In the genomic region with DNA sequence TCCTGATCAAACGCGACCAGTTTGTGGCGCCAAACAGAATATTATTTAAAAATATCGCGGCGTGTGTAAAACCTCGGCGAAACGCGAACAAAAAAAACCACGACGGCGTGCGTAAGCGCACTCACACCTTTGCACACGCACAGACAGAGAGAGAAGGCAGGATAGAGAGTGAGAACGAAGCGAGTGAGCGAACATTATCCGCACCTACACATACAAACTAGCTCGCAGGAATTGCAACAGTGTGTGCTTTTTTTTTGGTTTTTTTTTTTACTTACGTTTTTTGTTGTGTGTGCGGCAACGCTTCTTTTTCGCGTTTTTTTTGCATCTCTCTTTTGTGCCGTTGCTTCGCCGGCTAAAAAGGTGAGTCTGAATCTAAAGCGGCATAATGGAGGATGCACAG, we compare ENCODE assay signal across 6 fruit fly cellular contexts.
TF ChIP-seq lines count a peak whose summit lies in the region.

No protein-coding gene starts in this region.

- TF ChIP-seq CTCF in whole organism, embryonic (GFP tag; optimal IDR thresholded peaks at IDR 0.05; lab: Kevin White, UChicago), result no peak

TF ChIP-seq in whole organism, 6 proteins besides CTCF, POLR2A, EP300 and RAD21:
- peak; percentile 20 for TF ChIP-seq CG8478 (optimal IDR thresholded peaks at IDR 0.05; lab: Kevin White, UChicago)
- no peak for TF ChIP-seq psq (optimal IDR thresholded peaks at IDR 0.05; lab: Kevin White, UChicago)

TF ChIP-seq in whole organism, adult, 20 proteins besides CTCF, POLR2A, EP300 and RAD21:
- TF ChIP-seq tj (GFP tag; optimal IDR thresholded peaks at IDR 0.05; lab: Kevin White, UChicago) (peak; percentile 29), CG12768 (GFP tag; optimal IDR thresholded peaks at IDR 0.05; lab: Kevin White, UChicago) (peak; percentile 45), Hr96 (GFP tag; optimal IDR thresholded peaks at IDR 0.05; lab: Kevin White, UChicago) (no peak), toe (GFP tag; optimal IDR thresholded peaks at IDR 0.05; lab: Kevin White, UChicago) (no peak), cic (GFP tag; optimal IDR thresholded peaks at IDR 0.05; lab: Kevin White, UChicago) (peak; percentile 77)

TF ChIP-seq in whole organism, embryonic, 481 proteins besides CTCF, POLR2A, EP300 and RAD21 (continues in another document):
- peak in 1 of 2 experiments; percentile 61 for TF ChIP-seq Pdp1 (GFP tag; optimal IDR thresholded peaks at IDR 0.05; lab: Kevin White, UChicago)
- TF ChIP-seq chinmo (GFP tag; IDR thresholded peaks at IDR 0.05; lab: Robert Waterston, UW; ENCODE audit: partially characterized antibody), result peak; percentile 68; the same call in 1 of the 4 replicates
- TF ChIP-seq sqz (GFP tag; optimal IDR thresholded peaks at IDR 0.05; lab: Kevin White, UChicago), result peak; percentile 90
- peak; percentile 42 to 58 for TF ChIP-seq Trl (optimal IDR thresholded peaks at IDR 0.05; lab: Kevin White, UChicago)
- no peak for TF ChIP-seq Trl (GFP tag; optimal IDR thresholded peaks at IDR 0.05; lab: Kevin White, UChicago)
- TF ChIP-seq Drgx (GFP tag; IDR thresholded peaks at IDR 0.05; lab: Robert Waterston, UW), result peak; percentile 86
- TF ChIP-seq ash1 (GFP tag; optimal IDR thresholded peaks at IDR 0.05; lab: Kevin White, UChicago), result no peak
- peak; percentile 74 for TF ChIP-seq cg (GFP tag; optimal IDR thresholded peaks at IDR 0.05; lab: Kevin White, UChicago)
- no peak for TF ChIP-seq Doc3 (GFP tag; IDR thresholded peaks at IDR 0.05; lab: Robert Waterston, UW; ENCODE audit: partially characterized antibody)
- peak; percentile 67 for TF ChIP-seq corto (GFP tag; optimal IDR thresholded peaks at IDR 0.05; lab: Kevin White, UChicago)
- no peak for TF ChIP-seq gcm2 (GFP tag; optimal IDR thresholded peaks at IDR 0.05; lab: Kevin White, UChicago)
- TF ChIP-seq lbe (GFP tag; optimal IDR thresholded peaks at IDR 0.05; lab: Kevin White, UChicago), result peak; percentile 60
- no peak for TF ChIP-seq nau (GFP tag; optimal IDR thresholded peaks at IDR 0.05; lab: Kevin White, UChicago)
- TF ChIP-seq rib (GFP tag; IDR thresholded peaks at IDR 0.05; lab: Robert Waterston, UW), result peak; percentile 37; the same call in 1 of the 2 replicates
- peak; percentile 55 for TF ChIP-seq CG1832 (GFP tag; optimal IDR thresholded peaks at IDR 0.05; lab: Kevin White, UChicago)
- no peak for TF ChIP-seq Jarid2 (GFP tag; optimal IDR thresholded peaks at IDR 0.05; lab: Kevin White, UChicago)
- TF ChIP-seq nom (GFP tag; optimal IDR thresholded peaks at IDR 0.05; lab: Kevin White, UChicago), result peak; percentile 100
- peak in 1 of 2 experiments; percentile 98 for TF ChIP-seq bsh (GFP tag; optimal IDR thresholded peaks at IDR 0.05; lab: Kevin White, UChicago)
- TF ChIP-seq Fer1 (GFP tag; optimal IDR thresholded peaks at IDR 0.05; lab: Kevin White, UChicago), result no peak

TF ChIP-seq in whole organism, prepupa, 60 proteins besides CTCF, POLR2A, EP300 and RAD21 (continues in another document):
- TF ChIP-seq CG8319 (GFP tag; optimal IDR thresholded peaks at IDR 0.05; lab: Kevin White, UChicago) (peak; percentile 82), CG6276 (GFP tag; optimal IDR thresholded peaks at IDR 0.05; lab: Kevin White, UChicago) (peak; percentile 90), CG16779 (tag; optimal IDR thresholded peaks at IDR 0.05; lab: Kevin White, UChicago) (peak; percentile 98), Lpt (GFP tag; optimal IDR thresholded peaks at IDR 0.05; lab: Kevin White, UChicago) (peak; percentile 79), CG6854 (GFP tag; optimal IDR thresholded peaks at IDR 0.05; lab: Kevin White, UChicago) (peak; percentile 93), dac (GFP tag; optimal IDR thresholded peaks at IDR 0.05; lab: Kevin White, UChicago) (peak; percentile 71), CG6163 (GFP tag; IDR thresholded peaks at IDR 0.05; lab: Robert Waterston, UW) (peak; percentile 99), OdsH (GFP tag; optimal IDR thresholded peaks at IDR 0.05; lab: Kevin White, UChicago) (peak; percentile 74), esn (GFP tag; optimal IDR thresholded peaks at IDR 0.05; lab: Kevin White, UChicago) (peak; percentile 69), Eip75B (GFP tag; optimal IDR thresholded peaks at IDR 0.05; lab: Kevin White, UChicago) (peak; percentile 83), cyc (GFP tag; optimal IDR thresholded peaks at IDR 0.05; lab: Kevin White, UChicago) (peak; percentile 33), acj6 (GFP tag; optimal IDR thresholded peaks at IDR 0.05; lab: Kevin White, UChicago) (peak; percentile 64), CG11294 (GFP tag; IDR thresholded peaks at IDR 0.05; lab: Robert Waterston, UW) (peak; percentile 34; the same call in 1 of the 2 replicates), net (GFP tag; optimal IDR thresholded peaks at IDR 0.05; lab: Kevin White, UChicago) (peak; percentile 94), CG31627 (GFP tag; optimal IDR thresholded peaks at IDR 0.05; lab: Kevin White, UChicago) (no peak), CG3032 (tag; optimal IDR thresholded peaks at IDR 0.05; lab: Kevin White, UChicago) (peak; percentile 86), Hr38 (GFP tag; optimal IDR thresholded peaks at IDR 0.05; lab: Kevin White, UChicago) (no peak), Blimp-1 (GFP tag; optimal IDR thresholded peaks at IDR 0.05; lab: Kevin White, UChicago) (peak; percentile 65), Gug (GFP tag; IDR thresholded peaks at IDR 0.05; lab: Robert Waterston, UW) (peak; percentile 76), CG8119 (GFP tag; IDR thresholded peaks at IDR 0.05; lab: Robert Waterston, UW) (peak; percentile 92)

TF ChIP-seq in whole organism, pupa, 21 proteins besides CTCF, POLR2A, EP300 and RAD21:
- TF ChIP-seq CG8301 (tag; optimal IDR thresholded peaks at IDR 0.05; lab: Kevin White, UChicago) (peak; percentile 76), CG17806 (tag; optimal IDR thresholded peaks at IDR 0.05; lab: Kevin White, UChicago) (peak; percentile 88), fd96Ca (GFP tag; IDR thresholded peaks at IDR 0.05; lab: Robert Waterston, UW) (peak; percentile 93), D1 (tag; optimal IDR thresholded peaks at IDR 0.05; lab: Kevin White, UChicago) (no peak), rn (GFP tag; IDR thresholded peaks at IDR 0.05; lab: Robert Waterston, UW) (peak; percentile 78), gl (tag; optimal IDR thresholded peaks at IDR 0.05; lab: Kevin White, UChicago) (peak; percentile 99), EcR (GFP tag; optimal IDR thresholded peaks at IDR 0.05; lab: Kevin White, UChicago) (peak; percentile 69), Pif1B (GFP tag; optimal IDR thresholded peaks at IDR 0.05; lab: Kevin White, UChicago) (peak; percentile 96), Snoo (tag; optimal IDR thresholded peaks at IDR 0.05; lab: Kevin White, UChicago) (peak; percentile 92), Ets98B (GFP tag; IDR thresholded peaks at IDR 0.05; lab: Robert Waterston, UW) (peak; percentile 91), CG8159 (tag; optimal IDR thresholded peaks at IDR 0.05; lab: Kevin White, UChicago) (peak; percentile 92), CG32121 (GFP tag; IDR thresholded peaks at IDR 0.05; lab: Robert Waterston, UW) (peak; percentile 89), CG4496 (GFP tag; IDR thresholded peaks at IDR 0.05; lab: Robert Waterston, UW) (peak; percentile 97), CG9948 (tag; optimal IDR thresholded peaks at IDR 0.05; lab: Kevin White, UChicago) (peak; percentile 85), CG10348 (GFP tag; IDR thresholded peaks at IDR 0.05; lab: Robert Waterston, UW) (no peak), CG12605 (GFP tag; IDR thresholded peaks at IDR 0.05; lab: Robert Waterston, UW) (peak; percentile 99), Pif1A (GFP tag; optimal IDR thresholded peaks at IDR 0.05; lab: Kevin White, UChicago) (peak; percentile 97), CG34367 (tag; optimal IDR thresholded peaks at IDR 0.05; lab: Kevin White, UChicago) (peak; percentile 96), CG15710 (tag; optimal IDR thresholded peaks at IDR 0.05; lab: Kevin White, UChicago) (peak; percentile 94), CG14655 (GFP tag; optimal IDR thresholded peaks at IDR 0.05; lab: Kevin White, UChicago) (peak; percentile 86), CG13204 (GFP tag; optimal IDR thresholded peaks at IDR 0.05; lab: Kevin White, UChicago) (peak; percentile 98)

TF ChIP-seq in whole organism, wandering third instar larva, 38 proteins besides CTCF, POLR2A, EP300 and RAD21 (continues in another document):
- TF ChIP-seq CrebA (GFP tag; optimal IDR thresholded peaks at IDR 0.05; lab: Kevin White, UChicago; ENCODE audit: borderline replicate concordance) (no peak), Abd-B (GFP tag; optimal IDR thresholded peaks at IDR 0.05; lab: Kevin White, UChicago) (no peak), GATAd (GFP tag; optimal IDR thresholded peaks at IDR 0.05; lab: Kevin White, UChicago) (no peak), brk (GFP tag; optimal IDR thresholded peaks at IDR 0.05; lab: Kevin White, UChicago) (no peak), dl (GFP tag; optimal IDR thresholded peaks at IDR 0.05; lab: Kevin White, UChicago; ENCODE audit: insufficient read depth in 1 of 2, partially characterized antibody in 2 of 2) (peak in 1 of 2 experiments; percentile 58), Rel (GFP tag; optimal IDR thresholded peaks at IDR 0.05; lab: Kevin White, UChicago) (peak; percentile 98), Rel (tag; optimal IDR thresholded peaks at IDR 0.05; lab: Kevin White, UChicago) (peak; percentile 56), rgr (GFP tag; optimal IDR thresholded peaks at IDR 0.05; lab: Kevin White, UChicago) (no peak), CG32264 (GFP tag; optimal IDR thresholded peaks at IDR 0.05; lab: Kevin White, UChicago) (peak; percentile 74), usp (GFP tag; optimal IDR thresholded peaks at IDR 0.05; lab: Kevin White, UChicago) (no peak), dmrt93B (GFP tag; optimal IDR thresholded peaks at IDR 0.05; lab: Kevin White, UChicago) (no peak), h (GFP tag; optimal IDR thresholded peaks at IDR 0.05; lab: Kevin White, UChicago) (peak; percentile 30), Dif (GFP tag; optimal IDR thresholded peaks at IDR 0.05; lab: Kevin White, UChicago; ENCODE audit: partially characterized antibody) (peak; percentile 58), br (GFP tag; optimal IDR thresholded peaks at IDR 0.05; lab: Kevin White, UChicago) (no peak), Hr78 (GFP tag; optimal IDR thresholded peaks at IDR 0.05; lab: Kevin White, UChicago) (no peak), psq (GFP tag; optimal IDR thresholded peaks at IDR 0.05; lab: Kevin White, UChicago) (peak; percentile 87), foxo (GFP tag; optimal IDR thresholded peaks at IDR 0.05; lab: Kevin White, UChicago) (peak in 1 of 2 experiments; percentile 85), fru (GFP tag; optimal IDR thresholded peaks at IDR 0.05; lab: Kevin White, UChicago) (peak; percentile 16), tai (GFP tag; optimal IDR thresholded peaks at IDR 0.05; lab: Kevin White, UChicago) (no peak), Hnf4 (GFP tag; optimal IDR thresholded peaks at IDR 0.05; lab: Kevin White, UChicago) (no peak), sage (GFP tag; optimal IDR thresholded peaks at IDR 0.05; lab: Kevin White, UChicago) (peak; percentile 10), dsf (GFP tag; optimal IDR thresholded peaks at IDR 0.05; lab: Kevin White, UChicago; ENCODE audit: borderline replicate concordance) (no peak), HLH106 (tag; optimal IDR thresholded peaks at IDR 0.05; lab: Kevin White, UChicago) (no peak), lola (GFP tag; optimal IDR thresholded peaks at IDR 0.05; lab: Kevin White, UChicago) (no peak), Jra (GFP tag; optimal IDR thresholded peaks at IDR 0.05; lab: Kevin White, UChicago) (peak; percentile 2)
